Worm (Caenorhabditis elegans) whole organism, midembryonic: Measurements from ENCODE around the gene R07H5.9.
"Not testable (repeated sequence)": the region's sequence is repeated elsewhere in the genome, so short reads cannot be mapped to it uniquely, and the experiment has no call there.

Experiments used
- T22C8.4 ChIP-seq: fragments of 200-800 bp; sonication (Bioruptor generic); IDR thresholded peaks from 2 replicates; pipeline ENCODE4 v1.3.6; 2022; ENCODE audit warnings: missing genetic modification characterization, missing compliant biosample characterization
- cog-1 ChIP-seq: sonication (generic microtip); optimal IDR thresholded peaks from 2 replicates; lab custom pipeline; 2016; ENCODE audit warnings: missing genetic modification characterization, missing compliant biosample characterization
- flt-1 ChIP-seq: fragments of 200-800 bp; sonication (Bioruptor generic); IDR thresholded peaks from 2 replicates; pipeline ENCODE4 v1.3.6; 2022; ENCODE audit warnings: missing genetic modification characterization, missing compliant biosample characterization
- klf-2 ChIP-seq: fragments of 200-800 bp; sonication (Bioruptor generic); conservative IDR thresholded peaks from 2 replicates; pipeline ENCODE4 v1.3.6; 2022; ENCODE audit warnings: missing genetic modification reagents, missing genetic modification characterization, missing compliant biosample characterization
- med-1 ChIP-seq: sonication (generic microtip); optimal IDR thresholded peaks from 2 replicates; lab custom pipeline; 2017; ENCODE audit warnings: missing genetic modification characterization, mild to moderate bottlenecking, missing compliant biosample characterization, antibody characterized with exemption, missing genetic modification reagents; ENCODE audit not compliant: insufficient read depth
- ref-1 ChIP-seq: fragments of 200-800 bp; sonication (Bioruptor generic); conservative IDR thresholded peaks from 2 replicates; pipeline ENCODE4 v1.3.6; 2022; ENCODE audit warnings: missing genetic modification reagents, missing genetic modification characterization, missing compliant biosample characterization
- tab-1 ChIP-seq: fragments of 200-800 bp; sonication (Bioruptor generic); IDR thresholded peaks from 2 replicates; pipeline ENCODE4 v1.3.6; 2022; ENCODE audit warnings: missing genetic modification characterization, missing compliant biosample characterization
- ztf-23 ChIP-seq: fragments of 200-800 bp; sonication (Bioruptor generic); IDR thresholded peaks from 2 replicates; pipeline ENCODE4 v1.3.6; 2022; ENCODE audit warnings: missing genetic modification reagents, missing genetic modification characterization, missing compliant biosample characterization
- ztf-29 ChIP-seq: fragments of 200-800 bp; sonication (Bioruptor generic); IDR thresholded peaks from 2 replicates; pipeline ENCODE4 v1.3.6; 2022; ENCODE audit warnings: missing genetic modification reagents, missing genetic modification characterization, missing compliant biosample characterization

R07H5.9 gene

ce11 chrIV:11180077-11180476 lies 27.2 kb upstream of the R07H5.9 start:
- TF ChIP-seq ztf-23 (GFP tag; lab: Robert Waterston, UW), result no peak
- no peak for TF ChIP-seq tab-1
- no peak for TF ChIP-seq ref-1 (GFP tag; lab: Robert Waterston, UW)
- no peak for TF ChIP-seq cog-1 (tag; lab: Kevin White, UChicago)
- no peak for TF ChIP-seq T22C8.4 (GFP tag; lab: Robert Waterston, UW)
- no peak for TF ChIP-seq klf-2 (GFP tag; lab: Robert Waterston, UW)
- no peak for TF ChIP-seq ztf-29 (GFP tag; lab: Robert Waterston, UW)
- no peak for TF ChIP-seq flt-1 (GFP tag; lab: Robert Waterston, UW)
- no peak for TF ChIP-seq med-1

- TF ChIP-seq T22C8.4 (GFP tag; lab: Robert Waterston, UW) (no peak), klf-2 (GFP tag; lab: Robert Waterston, UW) (no peak), ztf-29 (GFP tag; lab: Robert Waterston, UW) (no peak), cog-1 (tag; lab: Kevin White, UChicago) (no peak), tab-1 (no peak), flt-1 (GFP tag; lab: Robert Waterston, UW) (no peak), ref-1 (GFP tag; lab: Robert Waterston, UW) (no peak), med-1 (no peak), ztf-23 (GFP tag; lab: Robert Waterston, UW) (no peak)
Observed at ce11 chrIV:11183013-11183412, 24.3 kb upstream of the R07H5.9 start, which contains the start of gene prx-14. prx-14 (plus strand) TSS chrIV:11183132.

ce11 chrIV:11183991-11184390 lies 23.3 kb upstream of the R07H5.9 start, which contains the start of gene nuaf-3:
nuaf-3 (plus strand) TSS chrIV:11184291.
- TF ChIP-seq ref-1 (GFP tag; lab: Robert Waterston, UW) (no peak), T22C8.4 (GFP tag; lab: Robert Waterston, UW) (no peak), ztf-23 (GFP tag; lab: Robert Waterston, UW) (no peak)

- TF ChIP-seq ref-1 (GFP tag; lab: Robert Waterston, UW) (no peak), T22C8.4 (GFP tag; lab: Robert Waterston, UW) (no peak), klf-2 (GFP tag; lab: Robert Waterston, UW) (no peak), med-1 (no peak), ztf-29 (GFP tag; lab: Robert Waterston, UW) (no peak), flt-1 (GFP tag; lab: Robert Waterston, UW) (no peak), cog-1 (tag; lab: Kevin White, UChicago) (no peak), ztf-23 (GFP tag; lab: Robert Waterston, UW) (no peak)
Observed at ce11 chrIV:11186729-11187128, 20.6 kb upstream of the R07H5.9 start, which contains the start of gene sdz-27. sdz-27 (plus strand) TSS chrIV:11187029.

ce11 chrIV:11189411-11189810 lies 17.9 kb upstream of the R07H5.9 start, which contains the start of gene fbxb-79:
fbxb-79 (minus strand) TSS chrIV:11189511.
- TF ChIP-seq med-1 (no peak), cog-1 (tag; lab: Kevin White, UChicago) (no peak), ztf-29 (GFP tag; lab: Robert Waterston, UW) (no peak), ztf-23 (GFP tag; lab: Robert Waterston, UW) (no peak), flt-1 (GFP tag; lab: Robert Waterston, UW) (no peak), ref-1 (GFP tag; lab: Robert Waterston, UW) (no peak), klf-2 (GFP tag; lab: Robert Waterston, UW) (no peak), tab-1 (no peak), T22C8.4 (GFP tag; lab: Robert Waterston, UW) (no peak)

- TF ChIP-seq tab-1, result peak; percentile 84
- peak; percentile 59 for TF ChIP-seq ref-1 (GFP tag; lab: Robert Waterston, UW)
- peak; percentile 77; the same call in 1 of the 2 replicates for TF ChIP-seq ztf-23 (GFP tag; lab: Robert Waterston, UW)
- peak; percentile 53; the same call in 1 of the 2 replicates for TF ChIP-seq klf-2 (GFP tag; lab: Robert Waterston, UW)
- TF ChIP-seq ztf-29 (GFP tag; lab: Robert Waterston, UW), result peak; percentile 62; the same call in 1 of the 2 replicates
- TF ChIP-seq T22C8.4 (GFP tag; lab: Robert Waterston, UW), result 0 out of 2 replicates have a peak, but pooled peaks have one; percentile 50
Observed at ce11 chrIV:11196866-11197265, 10.4 kb upstream of the R07H5.9 start.

ce11 chrIV:11198983-11199382 lies 8.3 kb upstream of the R07H5.9 start, which contains the start of gene R07H5.16:
R07H5.16 (plus strand) TSS chrIV:11199330.
- 0 out of 2 replicates have a peak, but pooled peaks have one; percentile 39 for TF ChIP-seq klf-2 (GFP tag; lab: Robert Waterston, UW)

ce11 chrIV:11200682-11201081 lies 6.6 kb upstream of the R07H5.9 start:
- TF ChIP-seq klf-2 (GFP tag; lab: Robert Waterston, UW) (peak; percentile 72), flt-1 (GFP tag; lab: Robert Waterston, UW) (0 out of 2 replicates have a peak, but pooled peaks have one; percentile 58), ztf-23 (GFP tag; lab: Robert Waterston, UW) (peak; percentile 70; the same call in 1 of the 2 replicates)

- TF ChIP-seq flt-1 (GFP tag; lab: Robert Waterston, UW); ref-1 (GFP tag; lab: Robert Waterston, UW); tab-1: not testable (repeated sequence)
Observed at ce11 chrIV:11202389-11202788, 4.9 kb upstream of the R07H5.9 start, which contains the start of gene R07H5.11. R07H5.11 (plus strand) TSS chrIV:11202768.

ce11 chrIV:11210781-11211256 lies 3.5 kb downstream of the R07H5.9 start, which contains the start of gene adk-1:
adk-1 (minus strand) TSS chrIV:11210831.
- TF ChIP-seq T22C8.4 (GFP tag; lab: Robert Waterston, UW), result no peak
- TF ChIP-seq cog-1 (tag; lab: Kevin White, UChicago), result no peak
- TF ChIP-seq klf-2 (GFP tag; lab: Robert Waterston, UW), result no peak
- no peak for TF ChIP-seq ztf-29 (GFP tag; lab: Robert Waterston, UW)
- no peak for TF ChIP-seq flt-1 (GFP tag; lab: Robert Waterston, UW)
- no peak for TF ChIP-seq tab-1
- no peak for TF ChIP-seq ztf-23 (GFP tag; lab: Robert Waterston, UW)
- TF ChIP-seq med-1, result no peak
- TF ChIP-seq ref-1 (GFP tag; lab: Robert Waterston, UW), result no peak
